Worm (Caenorhabditis elegans): Measurements from ENCODE around the gene tag-18.

tag-18 gene

DNA sequence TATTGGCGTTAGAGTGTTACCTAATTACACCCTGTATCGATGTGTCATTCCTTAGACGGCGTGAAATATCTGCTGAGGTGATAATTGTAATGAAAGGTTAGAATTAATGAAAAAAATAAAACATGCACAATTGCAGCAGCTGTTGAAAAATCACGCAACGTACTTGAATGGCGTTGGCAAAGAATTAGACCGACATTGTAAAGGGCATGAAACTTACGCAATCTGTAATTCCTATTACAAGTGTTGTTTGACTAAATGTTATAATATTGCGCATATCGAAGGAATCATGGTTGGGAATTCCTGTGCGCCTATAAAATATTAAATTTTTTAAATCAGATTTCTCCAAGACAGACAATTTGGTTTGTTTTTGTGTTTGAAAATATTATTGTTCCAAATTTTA, at the start of gene tag-18:
TSS of gene tag-18 (minus strand) at position 305 of the 400 bp plus-strand sequence.
- no peak for TF ChIP-seq unc-62 (GFP tag; optimal IDR thresholded peaks at IDR 0.05)

- no peak for TF ChIP-seq unc-62 (GFP tag; optimal IDR thresholded peaks at IDR 0.05)
Observed at ce11 chrX:3781040-3781439, 47.2 kb upstream of the tag-18 start, which contains the start of gene marg-1. marg-1 (minus strand) TSS chrX:3781140.

DNA sequence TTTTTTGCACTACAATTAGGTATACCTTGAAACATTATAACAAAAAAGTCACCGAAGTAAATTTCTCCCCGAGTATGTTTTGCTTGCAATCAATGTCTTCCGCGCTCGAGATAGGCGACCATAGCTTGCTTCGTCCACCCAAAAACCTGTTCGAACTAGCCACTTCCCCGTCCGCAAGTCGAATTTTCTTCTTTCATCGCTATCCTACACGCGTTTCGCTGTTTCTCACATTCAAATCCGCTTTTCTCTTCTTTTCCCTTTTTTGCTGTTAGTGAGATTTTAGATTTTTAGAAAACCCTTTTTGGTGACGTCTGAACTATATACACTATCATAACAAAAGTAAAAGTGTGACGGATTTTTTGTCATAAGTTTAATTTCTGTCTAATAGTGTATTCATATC, 39.4 kb upstream of the tag-18 start:
- TF ChIP-seq unc-62 (GFP tag; optimal IDR thresholded peaks at IDR 0.05) = no peak

ce11 chrX:3772405-3772804, 38.6 kb upstream of the tag-18 start, which contains the start of gene F47B7.2:
F47B7.2 (plus strand) TSS chrX:3772762.
- TF ChIP-seq unc-62 (GFP tag; optimal IDR thresholded peaks at IDR 0.05) = no peak

DNA sequence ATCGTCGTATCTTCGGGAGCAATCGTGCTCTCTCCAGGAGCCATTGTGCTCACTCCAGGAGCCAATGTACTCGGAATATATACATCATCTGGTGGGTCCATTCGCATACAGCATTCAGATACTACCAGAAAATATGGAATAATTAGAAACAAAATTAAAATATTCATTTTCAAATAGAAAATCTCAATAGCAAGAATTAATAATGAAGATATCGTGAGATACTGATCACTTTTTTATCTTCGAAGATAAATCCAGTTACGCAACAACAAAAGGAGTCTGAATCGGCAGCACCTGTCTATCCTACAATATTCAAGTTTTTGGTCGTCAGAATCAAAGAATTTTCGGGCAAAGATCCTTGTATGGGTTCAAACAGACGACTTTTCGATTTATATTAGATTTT, 34.9 kb upstream of the tag-18 start, which contains the start of gene F47B7.5:
TSS of gene F47B7.5 (minus strand) at position 101 of the 400 bp plus-strand sequence.
- no peak for TF ChIP-seq unc-62 (GFP tag; optimal IDR thresholded peaks at IDR 0.05)

- TF ChIP-seq unc-62 (GFP tag; optimal IDR thresholded peaks at IDR 0.05) = no peak
Observed at ce11 chrX:3766552-3766951, 32.7 kb upstream of the tag-18 start, which contains the start of gene F47B7.4. F47B7.4 (minus strand) TSS chrX:3766652.

DNA sequence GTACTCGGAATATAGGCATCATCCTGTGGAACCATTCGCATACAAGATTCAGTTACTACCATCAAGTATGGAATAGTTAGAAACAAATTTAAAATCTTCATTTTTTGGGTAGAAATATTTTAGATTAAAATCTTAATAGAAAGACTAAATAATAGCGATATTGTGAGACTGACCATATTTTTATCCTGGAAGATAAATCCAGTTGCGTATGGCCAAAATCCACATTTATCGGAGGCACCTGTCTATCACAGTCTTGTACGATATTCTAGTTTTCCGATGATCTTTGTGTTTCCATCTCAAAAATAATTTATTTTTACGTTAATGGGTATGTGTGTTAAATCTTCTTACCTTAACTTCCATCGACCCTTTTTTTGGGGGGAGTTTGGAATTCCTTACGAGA, 30.5 kb upstream of the tag-18 start, which contains the start of gene F47B7.3:
TSS of gene F47B7.3 (minus strand) at position 101 of the 400 bp plus-strand sequence.
- no peak for TF ChIP-seq unc-62 (GFP tag; optimal IDR thresholded peaks at IDR 0.05)

ce11 chrX:3762410-3762809, 28.6 kb upstream of the tag-18 start, which contains the start of gene T14G12.11:
T14G12.11 (minus strand) TSS chrX:3762547.
- TF ChIP-seq unc-62 (GFP tag; optimal IDR thresholded peaks at IDR 0.05) = no peak

- no peak for TF ChIP-seq unc-62 (GFP tag; optimal IDR thresholded peaks at IDR 0.05)
Observed at ce11 chrX:3759820-3760219, 26.0 kb upstream of the tag-18 start.

DNA sequence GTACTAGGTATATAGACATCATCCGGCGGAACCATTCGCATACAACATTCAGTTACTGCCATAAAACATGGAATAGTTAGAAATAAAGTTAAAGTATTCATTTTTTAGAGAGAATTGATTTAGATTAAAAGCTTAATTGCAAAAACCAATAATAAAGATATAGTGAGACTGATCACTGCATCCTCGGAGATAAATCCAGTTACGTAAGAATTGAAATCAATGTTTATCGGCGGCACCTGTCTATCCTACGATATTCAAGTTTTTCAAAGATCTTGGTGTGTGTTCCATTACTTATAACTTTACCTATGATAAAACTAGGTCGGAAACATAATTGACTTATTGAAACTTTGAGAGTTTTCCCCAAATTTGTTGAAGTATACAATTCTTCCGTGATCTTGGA, 25.5 kb upstream of the tag-18 start, which contains the start of gene T14G12.6:
TSS of gene T14G12.6 (minus strand) at position 101 of the 400 bp plus-strand sequence.
- TF ChIP-seq unc-62 (GFP tag; optimal IDR thresholded peaks at IDR 0.05) = no peak

DNA sequence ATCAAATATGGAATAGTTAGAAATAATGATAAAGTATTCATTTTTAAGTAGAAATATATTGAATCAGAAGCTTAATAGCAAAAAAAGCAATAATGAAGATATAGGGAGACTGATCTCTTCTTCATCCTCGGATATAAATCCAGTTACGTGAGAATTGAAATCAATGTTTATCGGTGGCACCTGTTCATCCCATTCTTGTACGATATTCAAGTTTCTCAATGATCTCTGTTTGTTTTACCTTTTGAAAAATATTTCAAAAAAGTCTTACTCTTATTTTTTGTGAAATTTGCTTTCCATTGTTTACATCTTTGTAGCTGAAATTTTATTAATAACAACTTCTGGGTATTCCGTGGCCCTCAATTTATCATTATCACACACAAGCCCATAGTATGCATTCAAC, 24.6 kb upstream of the tag-18 start, which contains the start of gene T14G12.12:
TSS of gene T14G12.12 (minus strand) at position 101 of the 400 bp plus-strand sequence.
- no peak for TF ChIP-seq unc-62 (GFP tag; optimal IDR thresholded peaks at IDR 0.05)

- no peak for TF ChIP-seq unc-62 (GFP tag; optimal IDR thresholded peaks at IDR 0.05)
Observed at ce11 chrX:3756238-3756637, 22.4 kb upstream of the tag-18 start.

ce11 chrX:3755753-3756152, 21.9 kb upstream of the tag-18 start:
- no peak for TF ChIP-seq unc-62 (GFP tag; optimal IDR thresholded peaks at IDR 0.05)

ce11 chrX:3752443-3752842, 18.6 kb upstream of the tag-18 start:
- no peak for TF ChIP-seq unc-62 (GFP tag; optimal IDR thresholded peaks at IDR 0.05)

DNA sequence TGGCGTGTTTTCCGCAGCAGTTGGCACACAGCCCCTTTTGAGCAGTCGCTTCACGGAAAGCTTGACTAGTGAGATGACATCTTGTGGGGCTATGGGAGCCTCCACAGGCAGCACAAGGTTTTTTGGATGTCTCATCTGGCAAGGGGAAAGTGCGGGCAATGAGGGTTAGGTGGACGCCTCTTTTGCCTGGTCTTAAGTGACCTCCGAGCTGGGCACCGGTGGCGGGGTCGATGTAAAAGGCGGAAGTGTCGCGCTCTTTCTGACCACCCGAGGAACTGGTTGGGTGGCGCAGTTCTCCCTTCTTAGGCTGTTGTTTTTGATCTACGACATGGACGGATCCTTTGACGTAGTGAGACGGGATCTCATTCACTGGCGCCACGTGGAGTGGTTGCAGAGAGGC, 17.5 kb upstream of the tag-18 start:
- no peak for TF ChIP-seq unc-62 (GFP tag; optimal IDR thresholded peaks at IDR 0.05)

- TF ChIP-seq unc-62 (GFP tag; optimal IDR thresholded peaks at IDR 0.05) = no peak
Observed at ce11 chrX:3743190-3743589, 9.4 kb upstream of the tag-18 start.

- TF ChIP-seq unc-62 (GFP tag; optimal IDR thresholded peaks at IDR 0.05) = no peak
Observed at ce11 chrX:3742223-3742622, 8.4 kb upstream of the tag-18 start, which contains the start of gene fkh-2. fkh-2 (minus strand) TSS chrX:3742323.

ce11 chrX:3738617-3739016, 4.8 kb upstream of the tag-18 start:
- no peak for TF ChIP-seq unc-62 (GFP tag; optimal IDR thresholded peaks at IDR 0.05)
